Worm (Caenorhabditis elegans) whole organism, L4 larva: ENCODE measurements around the gene C08B6.6.

Experiments
- F10B5.3 ChIP-seq: sonication (generic microtip); optimal IDR thresholded peaks from 2 replicates; lab custom pipeline; 2016; ENCODE audit warnings: mild to moderate bottlenecking, missing genetic modification characterization, missing compliant biosample characterization
- F26F4.8 ChIP-seq: fragments of 200-800 bp; sonication (Bioruptor generic); conservative IDR thresholded peaks from 2 replicates; pipeline ENCODE4 v1.3.6; 2022; ENCODE audit warnings: missing genetic modification characterization, missing compliant biosample characterization
- F37D6.2 ChIP-seq: sonication (generic microtip); optimal IDR thresholded peaks from 2 replicates; lab custom pipeline; 2016; ENCODE audit warnings: mild to moderate bottlenecking, missing genetic modification characterization, missing compliant biosample characterization
- F44E2.7 ChIP-seq: fragments of 200-800 bp; sonication (Bioruptor generic); IDR thresholded peaks from 2 replicates; pipeline ENCODE4 v2.1.2; 2022; ENCODE audit warnings: missing genetic modification characterization, missing compliant biosample characterization
- F49E8.2 ChIP-seq: sonication (generic microtip); optimal IDR thresholded peaks from 2 replicates; lab custom pipeline; 2016; ENCODE audit warnings: missing compliant biosample characterization, mild to moderate bottlenecking, missing genetic modification characterization, borderline replicate concordance
- T20F7.1 ChIP-seq: fragments of 200-800 bp; sonication (Bioruptor generic); optimal IDR thresholded peaks from 2 replicates; lab custom pipeline; 2018; ENCODE audit warnings: mild to moderate bottlenecking, missing genetic modification characterization, missing compliant biosample characterization
- Y48G9A.11 ChIP-seq: fragments of 200-800 bp; sonication (Bioruptor generic); IDR thresholded peaks from 2 replicates; pipeline ENCODE4 v1.3.6; 2022; ENCODE audit warnings: missing genetic modification reagents, missing genetic modification characterization, missing compliant biosample characterization
- Y75B8A.6 ChIP-seq: fragments of 200-800 bp; sonication (Bioruptor generic); IDR thresholded peaks from 2 replicates; pipeline ENCODE4 v1.3.6; 2022; ENCODE audit warnings: missing genetic modification reagents, missing genetic modification characterization, missing compliant biosample characterization
- ZK546.5 ChIP-seq, 2 experiments: sonication (generic microtip); optimal IDR thresholded peaks; 2 replicates each; lab custom pipeline; 2017; ENCODE audit warnings: missing biosample characterization in 2 of 2, missing genetic modification characterization in 2 of 2
- aha-1 ChIP-seq: fragments of 150-350 bp; peaks from one replicate; lab custom pipeline; 2014; ENCODE audit warnings: missing biosample characterization, missing genetic modification characterization
- ama-1 ChIP-seq: fragments of 150-350 bp; optimal IDR thresholded peaks from 2 replicates; lab custom pipeline; 2014; ENCODE audit warnings: inconsistent platforms, mixed read lengths
- ceh-32 ChIP-seq: sonication (generic microtip); optimal IDR thresholded peaks from 2 replicates; lab custom pipeline; 2016; ENCODE audit warnings: mild to moderate bottlenecking, missing genetic modification characterization, missing compliant biosample characterization; ENCODE audit not compliant: poor library complexity
- daf-16 ChIP-seq, 3 experiments: sonication (generic microtip); optimal IDR thresholded peaks; 2 replicates each; lab custom pipeline; 2016 to 2017; ENCODE audit warnings: missing genetic modification characterization in 3 of 3, missing genetic modification reagents in 3 of 3, mild to moderate bottlenecking in 2 of 3, missing compliant biosample characterization in 2 of 3, missing biosample characterization in 1 of 3, moderate library complexity in 1 of 3
- daf-19 ChIP-seq: fragments of 200-800 bp; sonication (Bioruptor generic); conservative IDR thresholded peaks from 2 replicates; pipeline ENCODE4 v1.3.6; 2022; ENCODE audit warnings: missing genetic modification characterization, missing compliant biosample characterization
- dmd-6 ChIP-seq: fragments of 200-800 bp; sonication (Bioruptor generic); IDR thresholded peaks from 2 replicates; pipeline ENCODE4 v1.3.6; 2022; ENCODE audit warnings: missing genetic modification reagents, missing genetic modification characterization, missing compliant biosample characterization
- dve-1 ChIP-seq: sonication (generic microtip); optimal IDR thresholded peaks from 2 replicates; lab custom pipeline; 2017; ENCODE audit warnings: antibody characterized with exemption, mild to moderate bottlenecking, missing genetic modification characterization, missing compliant biosample characterization; ENCODE audit not compliant: insufficient read depth
- egl-27 ChIP-seq: sonication (generic microtip); optimal IDR thresholded peaks from 3 replicates; lab custom pipeline; 2017; ENCODE audit warnings: missing biosample characterization, missing genetic modification reagents, missing genetic modification characterization
- fos-1 ChIP-seq: fragments of 150-350 bp; optimal IDR thresholded peaks from 2 replicates; lab custom pipeline; 2014; ENCODE audit warnings: missing biosample characterization, missing genetic modification characterization
- hlh-11 ChIP-seq: fragments of 200-800 bp; sonication (Bioruptor generic); optimal IDR thresholded peaks from 2 replicates; lab custom pipeline; 2018; ENCODE audit warnings: mild to moderate bottlenecking, missing genetic modification characterization, missing compliant biosample characterization
- hlh-30 ChIP-seq: sonication (generic microtip); optimal IDR thresholded peaks from 2 replicates; lab custom pipeline; 2017; ENCODE audit warnings: antibody characterized with exemption, mild to moderate bottlenecking, missing genetic modification characterization, missing compliant biosample characterization; ENCODE audit not compliant: insufficient read depth
- hmg-1.1 ChIP-seq: fragments of 200-800 bp; sonication (Bioruptor generic); IDR thresholded peaks from 2 replicates; pipeline ENCODE4 v1.3.6; 2022; ENCODE audit warnings: missing genetic modification reagents, missing genetic modification characterization, missing compliant biosample characterization
- lin-13 ChIP-seq: fragments of 150-350 bp; optimal IDR thresholded peaks from 2 replicates; lab custom pipeline; 2014; ENCODE audit warnings: missing biosample characterization, missing genetic modification reagents, missing genetic modification characterization
- lin-38 ChIP-seq: fragments of 200-800 bp; sonication (Bioruptor generic); IDR thresholded peaks from 2 replicates; pipeline ENCODE4 v1.3.6; 2022; ENCODE audit warnings: missing genetic modification reagents, missing genetic modification characterization, missing compliant biosample characterization
- lir-3 ChIP-seq: sonication (generic microtip); optimal IDR thresholded peaks from 2 replicates; lab custom pipeline; 2016; ENCODE audit warnings: mild to moderate bottlenecking, missing genetic modification characterization, missing compliant biosample characterization
- madf-5 ChIP-seq, 2 experiments: fragments of 200-800 bp; sonication (Bioruptor generic); IDR thresholded peaks; 2 replicates each; pipeline ENCODE4 v1.3.6; 2022; ENCODE audit warnings: missing compliant biosample characterization in 2 of 2, missing genetic modification characterization in 2 of 2
- nhr-10 ChIP-seq: fragments of 150-350 bp; optimal IDR thresholded peaks from 2 replicates; lab custom pipeline; 2014; ENCODE audit warnings: missing biosample characterization, missing genetic modification characterization
- nhr-102 ChIP-seq: sonication (generic microtip); optimal IDR thresholded peaks from 2 replicates; lab custom pipeline; 2016; ENCODE audit warnings: mild to moderate bottlenecking, missing genetic modification characterization, moderate library complexity, missing compliant biosample characterization
- nhr-11 ChIP-seq: fragments of 150-350 bp; optimal IDR thresholded peaks from 2 replicates; lab custom pipeline; 2014; ENCODE audit warnings: missing biosample characterization, missing genetic modification characterization
- nhr-25 ChIP-seq: sonication (generic microtip); optimal IDR thresholded peaks from 2 replicates; lab custom pipeline; 2017; ENCODE audit warnings: missing genetic modification characterization, mild to moderate bottlenecking, missing compliant biosample characterization, antibody characterized with exemption, moderate library complexity, borderline replicate concordance; ENCODE audit not compliant: insufficient read depth
- nhr-28 ChIP-seq: fragments of 150-350 bp; optimal IDR thresholded peaks from 2 replicates; lab custom pipeline; 2014; ENCODE audit warnings: missing biosample characterization, missing genetic modification characterization
- nhr-41 ChIP-seq: fragments of 200-800 bp; sonication (Bioruptor generic); IDR thresholded peaks from 2 replicates; pipeline ENCODE4 v1.3.6; 2022; ENCODE audit warnings: missing genetic modification reagents, missing genetic modification characterization, missing compliant biosample characterization
- nhr-77 ChIP-seq: fragments of 150-350 bp; optimal IDR thresholded peaks from 2 replicates; lab custom pipeline; 2014; ENCODE audit warnings: missing biosample characterization, missing genetic modification characterization
- pha-4 ChIP-seq, 2 experiments: fragments of 150-350 bp in 1 of 2; fragments of 200-800 bp in 1 of 2; sonication (Bioruptor generic) in 1 of 2; IDR thresholded peaks in 1 of 2; optimal IDR thresholded peaks in 1 of 2; 2 replicates each; pipeline versions ENCODE4 v1.3.6 to Lab custom; 2014 to 2022; ENCODE audit warnings: missing genetic modification characterization in 2 of 2, missing genetic modification reagents in 2 of 2, missing biosample characterization in 1 of 2, missing compliant biosample characterization in 1 of 2
- php-3 ChIP-seq: fragments of 200-800 bp; sonication (Bioruptor generic); IDR thresholded peaks from 2 replicates; pipeline ENCODE4 v1.3.6; 2022; ENCODE audit warnings: missing genetic modification reagents, missing genetic modification characterization, missing compliant biosample characterization
- saeg-2 ChIP-seq: fragments of 200-800 bp; sonication (Bioruptor generic); IDR thresholded peaks from 2 replicates; pipeline ENCODE4 v1.3.6; 2022; ENCODE audit warnings: missing genetic modification reagents, missing genetic modification characterization, missing compliant biosample characterization
- sdz-12 ChIP-seq: fragments of 200-800 bp; sonication (Bioruptor generic); optimal IDR thresholded peaks from 2 replicates; lab custom pipeline; 2018; ENCODE audit warnings: mild to moderate bottlenecking, missing genetic modification characterization, missing compliant biosample characterization
- set-16 ChIP-seq: fragments of 200-800 bp; sonication (Bioruptor generic); IDR thresholded peaks from 2 replicates; pipeline ENCODE4 v1.3.6; 2022; ENCODE audit warnings: missing genetic modification reagents, missing genetic modification characterization, missing compliant biosample characterization
- spr-3 ChIP-seq: fragments of 200-800 bp; sonication (Bioruptor generic); optimal IDR thresholded peaks from 2 replicates; lab custom pipeline; 2018; ENCODE audit warnings: mild to moderate bottlenecking, missing genetic modification characterization, missing compliant biosample characterization
- unc-62 ChIP-seq, 3 experiments: fragments of 150-350 bp in 1 of 3; sonication (generic microtip); optimal IDR thresholded peaks in 2 of 3; peaks in 1 of 3; 1 replicate in 1 of 3; 2 replicates in 2 of 3; lab custom pipeline; 2014 to 2017; ENCODE audit warnings: missing biosample characterization in 3 of 3, missing genetic modification characterization in 3 of 3, missing genetic modification reagents in 3 of 3, missing genotype in 1 of 3
- zfp-2 ChIP-seq: sonication (generic microtip); optimal IDR thresholded peaks from 2 replicates; lab custom pipeline; 2016; ENCODE audit warnings: mild to moderate bottlenecking, missing genetic modification characterization, missing compliant biosample characterization
- zip-2 ChIP-seq: fragments of 150-350 bp; optimal IDR thresholded peaks from 2 replicates; lab custom pipeline; 2014; ENCODE audit warnings: missing biosample characterization, missing genetic modification characterization
- ztf-11 ChIP-seq: fragments of 150-350 bp; optimal IDR thresholded peaks from 2 replicates; lab custom pipeline; 2014; ENCODE audit warnings: missing biosample characterization, missing genetic modification characterization
- ztf-7 ChIP-seq: fragments of 150-350 bp; optimal IDR thresholded peaks from 2 replicates; lab custom pipeline; 2014; ENCODE audit warnings: missing biosample characterization, missing genetic modification characterization

C08B6.6 gene

ce11 chrV:10081636-10082035, 41.8 kb upstream of the C08B6.6 start, which contains the start of gene nhr-205:
TSS of gene nhr-205 (minus strand) at chrV:10081776.
- peak; percentile 89 for TF ChIP-seq nhr-77 (tag; lab: Kevin White, UChicago)
- no peak for TF ChIP-seq F37D6.2 (tag; lab: Kevin White, UChicago)
- TF ChIP-seq lir-3: no peak
- TF ChIP-seq egl-27 (tag; lab: Kevin White, UChicago): no peak
- TF ChIP-seq nhr-28 (tag; lab: Kevin White, UChicago): peak; percentile 89
- no peak for TF ChIP-seq aha-1 (tag; lab: Kevin White, UChicago)
- TF ChIP-seq Y48G9A.11: no peak
- no peak for TF ChIP-seq nhr-41 (GFP tag; lab: Robert Waterston, UW)
- no peak for TF ChIP-seq pha-4 (GFP tag; IDR thresholded peaks at IDR 0.05; lab: Robert Waterston, UW)
- TF ChIP-seq pha-4 (tag; optimal IDR thresholded peaks at IDR 0.05; lab: Kevin White, UChicago): no peak
- no peak for TF ChIP-seq nhr-25 (tag; lab: Kevin White, UChicago)
- TF ChIP-seq, all 104 proteins: peak for 2

ce11 chrV:10083999-10084468, 39.4 kb upstream of the C08B6.6 start, which contains the start of gene nhr-12:
TSS of gene nhr-12 (minus strand) at chrV:10084049.
- no peak for TF ChIP-seq ceh-32 (tag; lab: Kevin White, UChicago)
- TF ChIP-seq ZK546.5 (tag; optimal IDR thresholded peaks at IDR 0.05; lab: Kevin White, UChicago): no peak
- TF ChIP-seq F44E2.7 (GFP tag; lab: Robert Waterston, UW): no peak
- TF ChIP-seq daf-16 (GFP tag; optimal IDR thresholded peaks at IDR 0.05; lab: Kevin White, UChicago): no peak
- peak; percentile 59 for TF ChIP-seq daf-16 (tag; optimal IDR thresholded peaks at IDR 0.05; lab: Kevin White, UChicago)
- TF ChIP-seq saeg-2 (GFP tag; lab: Robert Waterston, UW): no peak
- TF ChIP-seq nhr-28 (tag; lab: Kevin White, UChicago): peak; percentile 91
- peak; percentile 0 for TF ChIP-seq nhr-11 (tag; lab: Kevin White, UChicago)
- no peak for TF ChIP-seq hlh-30 (tag; lab: Kevin White, UChicago)
- no peak for TF ChIP-seq sdz-12 (GFP tag; lab: Kevin White, UChicago)
- peak in 1 of 2 experiments; percentile 10 for TF ChIP-seq unc-62 (GFP tag; optimal IDR thresholded peaks at IDR 0.05 in 1 of 2; lab: Kevin White, UChicago)
- TF ChIP-seq unc-62 (tag; optimal IDR thresholded peaks at IDR 0.05; lab: Kevin White, UChicago): no peak
- TF ChIP-seq dve-1: peak; percentile 65
- no peak for TF ChIP-seq zip-2
- no peak for TF ChIP-seq php-3
- TF ChIP-seq T20F7.1 (GFP tag; lab: Kevin White, UChicago): no peak
- TF ChIP-seq hmg-1.1 (GFP tag; lab: Robert Waterston, UW): no peak
- TF ChIP-seq spr-3 (GFP tag; lab: Kevin White, UChicago): no peak
- TF ChIP-seq F10B5.3 (tag; lab: Kevin White, UChicago): no peak
- TF ChIP-seq zfp-2: no peak
- TF ChIP-seq dmd-6 (GFP tag; lab: Robert Waterston, UW): 0 out of 2 replicates have a peak, but pooled peaks have one; percentile 22
- no peak for TF ChIP-seq nhr-10 (tag; lab: Kevin White, UChicago)
- peak; percentile 10 for TF ChIP-seq nhr-102
- no peak for TF ChIP-seq lin-13 (GFP tag; lab: Kevin White, UChicago)
- no peak for TF ChIP-seq Y75B8A.6
- no peak for TF ChIP-seq fos-1 (tag; lab: Kevin White, UChicago)
- TF ChIP-seq F26F4.8: no peak
- no peak for TF ChIP-seq ztf-7 (tag; lab: Kevin White, UChicago)

ce11 chrV:10084864-10085263, 38.6 kb upstream of the C08B6.6 start, which contains the start of gene R04B5.6:
TSS of gene R04B5.6 (plus strand) at chrV:10085164.
- no peak for TF ChIP-seq lin-38
- no peak for TF ChIP-seq ztf-11 (tag; lab: Kevin White, UChicago)
- no peak for TF ChIP-seq F49E8.2 (tag; lab: Kevin White, UChicago)
- no peak for TF ChIP-seq spr-3 (GFP tag; lab: Kevin White, UChicago)
- TF ChIP-seq php-3: no peak
- TF ChIP-seq madf-5 (GFP tag; IDR thresholded peaks at IDR 0.05; lab: Robert Waterston, UW): no peak
- no peak for TF ChIP-seq daf-19 (GFP tag; lab: Robert Waterston, UW)
- TF ChIP-seq set-16 (GFP tag; lab: Robert Waterston, UW): no peak
- no peak for TF ChIP-seq nhr-102
- no peak for TF ChIP-seq hlh-11
- TF ChIP-seq ama-1: no peak
- no peak for TF ChIP-seq nhr-11 (tag; lab: Kevin White, UChicago)
- no peak for TF ChIP-seq F37D6.2 (tag; lab: Kevin White, UChicago)
